Fruit fly (Drosophila melanogaster) whole organism, embryonic: ENCODE data around the gene NijB.
A peak's percentile ranks its signal among the peaks of the same experiment; 100 is the strongest.

Source experiments
- B-H1 ChIP-seq: fragments of 200-800 bp; sonication (Bioruptor generic); IDR thresholded peaks from 3 replicates; pipeline ENCODE4 v1.3.6; 2022; ENCODE audit warnings: missing biosample characterization, missing genetic modification characterization
- CG10366 ChIP-seq: fragments of 200-800 bp; sonication (Bioruptor generic); IDR thresholded peaks from 2 replicates; pipeline ENCODE4 v1.3.6; 2022; ENCODE audit warnings: missing biosample characterization, missing genetic modification characterization
- CG11398 ChIP-seq: fragments of 200-800 bp; sonication (Bioruptor generic); optimal IDR thresholded peaks from 2 replicates; lab custom pipeline; 2016; ENCODE audit warnings: missing biosample characterization, missing genetic modification characterization
- CG12071 ChIP-seq: fragments of 200-800 bp; sonication (Bioruptor generic); optimal IDR thresholded peaks from 3 replicates; lab custom pipeline; 2018; ENCODE audit warnings: missing biosample characterization, mild to moderate bottlenecking, missing genetic modification characterization
- CG14014 ChIP-seq: fragments of 200-800 bp; sonication (Bioruptor generic); IDR thresholded peaks from 2 replicates; pipeline ENCODE4 v1.3.6; 2022; ENCODE audit warnings: missing biosample characterization, missing genetic modification characterization
- CG14441 ChIP-seq: fragments of 200-800 bp; sonication (Bioruptor generic); IDR thresholded peaks from 2 replicates; pipeline ENCODE4 v1.3.6; 2022; ENCODE audit warnings: missing biosample characterization, missing genetic modification characterization
- CG17361 ChIP-seq: fragments of 200-800 bp; sonication (Bioruptor generic); IDR thresholded peaks from 3 replicates; pipeline ENCODE4 v1.3.6; 2022; ENCODE audit warnings: missing biosample characterization, missing genetic modification characterization
- CG17802 ChIP-seq: fragments of 200-800 bp; sonication (Bioruptor generic); optimal IDR thresholded peaks from 2 replicates; lab custom pipeline; 2018; ENCODE audit warnings: missing biosample characterization, mild to moderate bottlenecking, missing genetic modification characterization, moderate library complexity
- CG2712 ChIP-seq: fragments of 200-800 bp; optimal IDR thresholded peaks from 3 replicates; lab custom pipeline; 2019; ENCODE audit warnings: missing biosample characterization, mild to moderate bottlenecking, missing genetic modification characterization, moderate library complexity
- CG2875 ChIP-seq: fragments of 200-800 bp; sonication (Bioruptor generic); optimal IDR thresholded peaks from 2 replicates; lab custom pipeline; 2017; ENCODE audit warnings: missing biosample characterization, mild to moderate bottlenecking, missing genetic modification characterization, missing genetic modification reagents
- CG31365 ChIP-seq: fragments of 200-800 bp; sonication (Bioruptor generic); optimal IDR thresholded peaks from 2 replicates; lab custom pipeline; 2018; ENCODE audit warnings: missing biosample characterization, mild to moderate bottlenecking, missing genetic modification characterization
- CG33557 ChIP-seq: fragments of 200-800 bp; sonication (Bioruptor generic); optimal IDR thresholded peaks from 2 replicates; lab custom pipeline; 2019; ENCODE audit warnings: missing biosample characterization, mild to moderate bottlenecking, missing genetic modification characterization, moderate library complexity
- CG4282 ChIP-seq: fragments of 200-800 bp; sonication (Bioruptor generic); optimal IDR thresholded peaks from 2 replicates; lab custom pipeline; 2016; ENCODE audit warnings: missing biosample characterization, missing genetic modification characterization
- CG6813 ChIP-seq: fragments of 200-800 bp; sonication (Bioruptor generic); optimal IDR thresholded peaks from 2 replicates; lab custom pipeline; 2017; ENCODE audit warnings: missing biosample characterization, missing genetic modification characterization, mild to moderate bottlenecking, moderate library complexity, missing genetic modification reagents
- CG8290 ChIP-seq, 3 experiments: fragments of 200-800 bp; sonication (Bioruptor generic); optimal IDR thresholded peaks; 2 replicates each; lab custom pipeline; 2016 to 2019; ENCODE audit warnings: missing biosample characterization in 3 of 3, missing genetic modification characterization in 3 of 3, mild to moderate bottlenecking in 2 of 3, moderate library complexity in 1 of 3
- CTCF ChIP-seq: fragments of 200-800 bp; sonication (Bioruptor generic); optimal IDR thresholded peaks from 2 replicates; lab custom pipeline; 2017; ENCODE audit warnings: missing biosample characterization, mild to moderate bottlenecking, missing genetic modification characterization, moderate library complexity
- Chrac-16 ChIP-seq: fragments of 200-800 bp; sonication (Bioruptor generic); optimal IDR thresholded peaks from 3 replicates; lab custom pipeline; 2016; ENCODE audit warnings: missing biosample characterization, missing genetic modification characterization
- CkIIα-i1 ChIP-seq: fragments of 200-800 bp; sonication (Bioruptor generic); IDR thresholded peaks from 2 replicates; pipeline ENCODE4 v1.3.6; 2022; ENCODE audit warnings: missing biosample characterization, missing genetic modification characterization
- Dek ChIP-seq: fragments of 200-800 bp; sonication (Bioruptor generic); optimal IDR thresholded peaks from 3 replicates; lab custom pipeline; 2019; ENCODE audit warnings: missing biosample characterization, mild to moderate bottlenecking, missing genetic modification characterization, moderate library complexity
- Dref ChIP-seq: fragments of 200-800 bp; sonication (Bioruptor generic); IDR thresholded peaks from 2 replicates; pipeline ENCODE4 v1.3.6; 2022; ENCODE audit warnings: missing biosample characterization, missing genetic modification characterization
- Fer3 ChIP-seq: fragments of 200-800 bp; sonication (Bioruptor generic); optimal IDR thresholded peaks from 2 replicates; lab custom pipeline; 2018; ENCODE audit warnings: missing biosample characterization, mild to moderate bottlenecking, missing genetic modification characterization, moderate library complexity
- HLH4C ChIP-seq: fragments of 200-800 bp; sonication (Bioruptor generic); IDR thresholded peaks from 3 replicates; pipeline ENCODE4 v1.3.6; 2022; ENCODE audit warnings: missing biosample characterization, missing genetic modification characterization; ENCODE audit not compliant: partially characterized antibody
- HmgZ ChIP-seq: fragments of 200-800 bp; sonication (Bioruptor generic); optimal IDR thresholded peaks from 2 replicates; lab custom pipeline; 2018; ENCODE audit warnings: missing biosample characterization, mild to moderate bottlenecking, missing genetic modification characterization
- Jarid2 ChIP-seq: fragments of 200-800 bp; sonication (Bioruptor generic); optimal IDR thresholded peaks from 3 replicates; lab custom pipeline; 2017; ENCODE audit warnings: mild to moderate bottlenecking, missing biosample characterization, missing genetic modification reagents, missing genetic modification characterization
- Kr ChIP-seq: fragments of 200-800 bp; sonication (Bioruptor generic); optimal IDR thresholded peaks from 2 replicates; lab custom pipeline; 2017; ENCODE audit warnings: missing biosample characterization, mild to moderate bottlenecking, missing genetic modification characterization
- Lhr ChIP-seq: fragments of 200-800 bp; sonication (Bioruptor generic); optimal IDR thresholded peaks from 3 replicates; lab custom pipeline; 2017; ENCODE audit warnings: mild to moderate bottlenecking, missing biosample characterization, missing genetic modification reagents, missing genetic modification characterization
- Max ChIP-seq: fragments of 200-800 bp; sonication (Bioruptor generic); optimal IDR thresholded peaks from 2 replicates; lab custom pipeline; 2016; ENCODE audit warnings: missing biosample characterization, mild to moderate bottlenecking, missing genetic modification characterization
- NK7.1 ChIP-seq: fragments of 200-800 bp; sonication (Bioruptor generic); optimal IDR thresholded peaks from 3 replicates; lab custom pipeline; 2016; ENCODE audit warnings: missing biosample characterization, missing genetic modification characterization
- Pdp1 ChIP-seq, 2 experiments: fragments of 200-800 bp; sonication (Bioruptor generic); optimal IDR thresholded peaks; 3 replicates each; lab custom pipeline; 2016; ENCODE audit warnings: missing biosample characterization in 2 of 2, missing genetic modification characterization in 2 of 2, mild to moderate bottlenecking in 1 of 2, moderate library complexity in 1 of 2
- Sry-β ChIP-seq: fragments of 200-800 bp; sonication (Bioruptor generic); optimal IDR thresholded peaks from 2 replicates; lab custom pipeline; 2018; ENCODE audit warnings: missing biosample characterization, mild to moderate bottlenecking, missing genetic modification characterization, moderate library complexity
- ac ChIP-seq: fragments of 200-800 bp; sonication (Bioruptor generic); optimal IDR thresholded peaks from 3 replicates; lab custom pipeline; 2017; ENCODE audit warnings: missing biosample characterization, mild to moderate bottlenecking, missing genetic modification characterization
- ap ChIP-seq: fragments of 200-800 bp; sonication (Bioruptor generic); IDR thresholded peaks from 2 replicates; pipeline ENCODE4 v1.3.6; 2022; ENCODE audit warnings: missing biosample characterization, missing genetic modification characterization
- bbx ChIP-seq: fragments of 200-800 bp; sonication (Bioruptor generic); IDR thresholded peaks from 2 replicates; pipeline ENCODE4 v1.3.6; 2022; ENCODE audit warnings: missing biosample characterization, missing genetic modification characterization; ENCODE audit not compliant: partially characterized antibody
- dan ChIP-seq: fragments of 200-800 bp; sonication (Bioruptor generic); IDR thresholded peaks from 2 replicates; pipeline ENCODE4 v1.3.6; 2022; ENCODE audit warnings: missing biosample characterization, missing genetic modification characterization
- dmrt99B ChIP-seq: fragments of 200-800 bp; sonication (Bioruptor generic); optimal IDR thresholded peaks from 2 replicates; lab custom pipeline; 2018; ENCODE audit warnings: missing biosample characterization, mild to moderate bottlenecking, missing genetic modification characterization, moderate library complexity
- emc ChIP-seq: fragments of 200-800 bp; sonication (Bioruptor generic); optimal IDR thresholded peaks from 2 replicates; lab custom pipeline; 2016; ENCODE audit warnings: missing biosample characterization, missing genetic modification characterization
- esg ChIP-seq: fragments of 200-800 bp; sonication (Bioruptor generic); conservative IDR thresholded peaks from 2 replicates; pipeline ENCODE4 v1.3.6; 2022; ENCODE audit warnings: missing biosample characterization, missing genetic modification characterization
- fd64A ChIP-seq: fragments of 200-800 bp; sonication (Bioruptor generic); optimal IDR thresholded peaks from 3 replicates; lab custom pipeline; 2018; ENCODE audit warnings: missing biosample characterization, mild to moderate bottlenecking, missing genetic modification characterization
- gsb ChIP-seq: fragments of 200-800 bp; sonication (Bioruptor generic); IDR thresholded peaks from 2 replicates; pipeline ENCODE4 v1.3.6; 2022; ENCODE audit warnings: missing biosample characterization, missing genetic modification characterization
- h ChIP-seq: fragments of >200 bp; optimal IDR thresholded peaks from 2 replicates; lab custom pipeline; 2017
- hb ChIP-seq: fragments of 200-800 bp; sonication (Bioruptor generic); IDR thresholded peaks from 3 replicates; pipeline ENCODE4 v1.3.6; 2022; ENCODE audit warnings: missing biosample characterization, missing genetic modification characterization; ENCODE audit not compliant: partially characterized antibody
- hbn ChIP-seq: fragments of 200-800 bp; sonication (Bioruptor generic); IDR thresholded peaks from 2 replicates; pipeline ENCODE4 v1.3.6; 2022; ENCODE audit warnings: missing biosample characterization, missing genetic modification characterization; ENCODE audit not compliant: partially characterized antibody
- klu ChIP-seq: fragments of 200-800 bp; sonication (Bioruptor generic); IDR thresholded peaks from 2 replicates; pipeline ENCODE4 v1.3.6; 2022; ENCODE audit warnings: missing biosample characterization, missing genetic modification characterization
- pnt ChIP-seq: fragments of 200-800 bp; sonication (Bioruptor generic); optimal IDR thresholded peaks from 3 replicates; lab custom pipeline; 2016; ENCODE audit warnings: missing biosample characterization, missing genetic modification characterization
- schlank ChIP-seq: fragments of 200-800 bp; sonication (Bioruptor generic); optimal IDR thresholded peaks from 2 replicates; lab custom pipeline; 2018; ENCODE audit warnings: missing biosample characterization, mild to moderate bottlenecking, missing genetic modification characterization
- sqz ChIP-seq: fragments of 200-800 bp; sonication (Bioruptor generic); optimal IDR thresholded peaks from 3 replicates; lab custom pipeline; 2018; ENCODE audit warnings: missing biosample characterization, mild to moderate bottlenecking, missing genetic modification characterization
- stc ChIP-seq: fragments of 200-800 bp; sonication (Bioruptor generic); IDR thresholded peaks from 2 replicates; pipeline ENCODE4 v1.3.6; 2022; ENCODE audit warnings: missing biosample characterization, missing genetic modification characterization
- tll ChIP-seq, 2 experiments: fragments of 200-800 bp in 1 of 2; fragments of >200 bp in 1 of 2; sonication (Bioruptor generic) in 1 of 2; optimal IDR thresholded peaks; 2 replicates each; lab custom pipeline; 2017 to 2019; ENCODE audit warnings: missing biosample characterization in 2 of 2, missing genetic modification characterization in 2 of 2, mild to moderate bottlenecking in 1 of 2, moderate library complexity in 1 of 2
- trh ChIP-seq: fragments of 200-800 bp; sonication (Bioruptor generic); optimal IDR thresholded peaks from 2 replicates; lab custom pipeline; 2016; ENCODE audit warnings: missing biosample characterization, missing genetic modification characterization
- vfl ChIP-seq: fragments of 200-800 bp; sonication (Bioruptor generic); optimal IDR thresholded peaks from 2 replicates; lab custom pipeline; 2016; ENCODE audit warnings: missing biosample characterization, missing genetic modification characterization
- zfh2 ChIP-seq: fragments of 200-800 bp; sonication (Bioruptor generic); optimal IDR thresholded peaks from 2 replicates; lab custom pipeline; 2016; ENCODE audit warnings: missing biosample characterization, missing genetic modification characterization

The NijB gene

DNA sequence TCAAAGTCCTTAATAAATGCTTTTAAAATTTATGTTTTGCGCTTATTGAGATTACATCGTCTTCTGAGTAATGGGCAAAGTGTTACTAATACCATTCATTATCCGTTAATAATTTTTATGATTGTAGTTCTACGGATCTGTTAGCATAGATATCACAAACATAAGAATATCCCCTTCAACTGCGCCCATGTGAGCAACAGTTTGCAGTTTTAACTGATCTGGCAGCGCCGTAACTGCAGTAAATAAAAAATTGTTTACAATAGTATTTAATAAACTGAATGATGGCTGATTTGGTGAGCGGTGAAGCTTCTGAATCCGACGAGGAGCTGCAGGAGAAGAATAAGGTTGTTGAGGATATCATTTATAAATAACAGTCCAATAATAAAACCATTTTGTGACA, 22.2 kb upstream of the NijB start, which contains the start of gene Blos3 (continued):
- TF ChIP-seq dmrt99B (tag; lab: Kevin White, UChicago) (no peak), Chrac-16 (GFP tag; lab: Kevin White, UChicago) (peak; percentile 49), CG10366 (GFP tag; lab: Robert Waterston, UW) (no peak), CTCF (peak; percentile 10), CG14014 (GFP tag; lab: Robert Waterston, UW) (0 out of 2 replicates have a peak, but pooled peaks have one; percentile 10), CkIIα-i1 (GFP tag; lab: Robert Waterston, UW) (no peak), fd64A (GFP tag; lab: Kevin White, UChicago) (no peak), schlank (no peak), Sry-β (GFP tag; lab: Kevin White, UChicago) (no peak), NK7.1 (GFP tag; lab: Kevin White, UChicago) (no peak), trh (no peak), esg (GFP tag; lab: Robert Waterston, UW) (no peak), CG17361 (GFP tag; lab: Robert Waterston, UW) (0 out of 3 replicates have a peak, but pooled peaks have one; percentile 21), hb (no peak), CG6813 (GFP tag; lab: Kevin White, UChicago) (no peak), bbx (no peak), Jarid2 (GFP tag; lab: Kevin White, UChicago) (no peak), stc (GFP tag; lab: Robert Waterston, UW) (no peak), B-H1 (no peak), CG33557 (no peak), dan (GFP tag; lab: Robert Waterston, UW) (no peak), emc (GFP tag; lab: Kevin White, UChicago) (peak; percentile 26), Lhr (no peak), klu (GFP tag; lab: Robert Waterston, UW) (no peak), CG14441 (no peak), CG17802 (tag; lab: Kevin White, UChicago) (peak; percentile 22), CG4282 (GFP tag; lab: Kevin White, UChicago) (no peak), pnt (GFP tag; lab: Kevin White, UChicago) (peak; percentile 60), ap (GFP tag; lab: Robert Waterston, UW) (0 out of 2 replicates have a peak, but pooled peaks have one; percentile 7), Pdp1 (GFP tag; optimal IDR thresholded peaks at IDR 0.05; lab: Kevin White, UChicago) (peak in 1 of 2 experiments; percentile 49), Dek (peak; percentile 3), hbn (GFP tag; lab: Robert Waterston, UW) (no peak), CG8290 (GFP tag; optimal IDR thresholded peaks at IDR 0.05; lab: Kevin White, UChicago) (no peak), CG8290 (tag; optimal IDR thresholded peaks at IDR 0.05; lab: Kevin White, UChicago) (no peak), CG2712 (tag; lab: Kevin White, UChicago) (peak; percentile 54), HmgZ (tag; lab: Kevin White, UChicago) (no peak), gsb (GFP tag; lab: Robert Waterston, UW) (no peak), CG11398 (GFP tag; lab: Kevin White, UChicago) (no peak), Dref (GFP tag; lab: Robert Waterston, UW) (no peak), Fer3 (tag; lab: Kevin White, UChicago) (no peak), CG31365 (no peak), Max (GFP tag; lab: Kevin White, UChicago) (no peak), vfl (peak; percentile 10), ac (GFP tag; lab: Kevin White, UChicago) (no peak), CG2875 (GFP tag; lab: Kevin White, UChicago) (no peak), tll (GFP tag; optimal IDR thresholded peaks at IDR 0.05; lab: Kevin White, UChicago) (no peak), zfh2 (GFP tag; lab: Kevin White, UChicago) (peak; percentile 65), HLH4C (GFP tag; lab: Robert Waterston, UW) (no peak), CG12071 (no peak), h (lab: Kevin White, UChicago) (no peak), sqz (GFP tag; lab: Kevin White, UChicago) (no peak), Kr (GFP tag; lab: Kevin White, UChicago) (no peak)
